Worm (Caenorhabditis elegans): ENCODE results near the gene F10C1.23.
A peak's percentile ranks its signal among the peaks of the same experiment; 100 is the strongest.

ce11 chrII:5725094-5725493 is 32.7 kb upstream of the F10C1.23 start:
- peak; percentile 64 for TF ChIP-seq snpc-4 (tag; optimal IDR thresholded peaks at IDR 0.05)
- TF ChIP-seq unc-39 (tag; optimal IDR thresholded peaks at IDR 0.05) = no peak
- TF ChIP-seq ztf-11 (tag; optimal IDR thresholded peaks at IDR 0.05) = no peak
- no peak for TF ChIP-seq nhr-12 (tag; optimal IDR thresholded peaks at IDR 0.05)
- no peak for TF ChIP-seq nhr-77 (tag; optimal IDR thresholded peaks at IDR 0.05)
- no peak for TF ChIP-seq ztf-4 (tag; optimal IDR thresholded peaks at IDR 0.05)
- TF ChIP-seq nhr-25 (tag; optimal IDR thresholded peaks at IDR 0.05) = no peak
- peak; percentile 38 for TF ChIP-seq lin-13 (GFP tag; optimal IDR thresholded peaks at IDR 0.05)
- TF ChIP-seq mbf-1 (tag; optimal IDR thresholded peaks at IDR 0.05) = no peak
- no peak for TF ChIP-seq egl-27 (tag; optimal IDR thresholded peaks at IDR 0.05)
- TF ChIP-seq ama-1 (optimal IDR thresholded peaks at IDR 0.05) = no peak
- TF ChIP-seq ceh-82 (tag; optimal IDR thresholded peaks at IDR 0.05) = peak; percentile 3
